Fruit fly (Drosophila melanogaster) whole organism, embryonic: ENCODE results near the gene et.
A peak's percentile ranks its signal among the peaks of the same experiment; 100 is the strongest.

Source experiments
- Abd-B ChIP-seq: fragments of 200-800 bp; sonication (Bioruptor generic); optimal IDR thresholded peaks from 2 replicates; lab custom pipeline; 2018; ENCODE audit warnings: missing biosample characterization, mild to moderate bottlenecking, missing genetic modification characterization, moderate library complexity
- BEAF-32 ChIP-seq: fragments of 200-800 bp; sonication (Bioruptor generic); optimal IDR thresholded peaks from 3 replicates; lab custom pipeline; 2017; ENCODE audit warnings: missing biosample characterization, missing genetic modification characterization, mild to moderate bottlenecking, moderate library complexity, missing genetic modification reagents
- Bteb2 ChIP-seq: fragments of 200-800 bp; sonication (Bioruptor generic); optimal IDR thresholded peaks from 2 replicates; lab custom pipeline; 2016; ENCODE audit warnings: missing biosample characterization, missing genetic modification characterization
- CG1024 ChIP-seq: fragments of 200-800 bp; sonication (Bioruptor generic); IDR thresholded peaks from 2 replicates; pipeline ENCODE4 v1.3.6; 2022; ENCODE audit warnings: missing biosample characterization, missing genetic modification characterization
- CG12659 ChIP-seq: fragments of 200-800 bp; sonication (Bioruptor generic); optimal IDR thresholded peaks from 3 replicates; lab custom pipeline; 2017; ENCODE audit warnings: mild to moderate bottlenecking, missing biosample characterization, missing genetic modification reagents, missing genetic modification characterization
- CG12769 ChIP-seq: fragments of 200-800 bp; sonication (Bioruptor generic); optimal IDR thresholded peaks from 2 replicates; lab custom pipeline; 2019; ENCODE audit warnings: missing biosample characterization, mild to moderate bottlenecking, missing genetic modification characterization, moderate library complexity
- CG15011 ChIP-seq: fragments of 200-800 bp; sonication (Bioruptor generic); optimal IDR thresholded peaks from 3 replicates; lab custom pipeline; 2018; ENCODE audit warnings: missing biosample characterization, mild to moderate bottlenecking, missing genetic modification characterization
- CG16813 ChIP-seq: fragments of 200-800 bp; sonication (Bioruptor generic); IDR thresholded peaks from 3 replicates; pipeline ENCODE4 v1.3.6; 2022; ENCODE audit warnings: missing biosample characterization, missing genetic modification characterization; ENCODE audit not compliant: partially characterized antibody
- CG2202 ChIP-seq: fragments of 200-800 bp; sonication (Bioruptor generic); optimal IDR thresholded peaks from 2 replicates; lab custom pipeline; 2018; ENCODE audit warnings: missing biosample characterization, mild to moderate bottlenecking, missing genetic modification characterization
- CG2875 ChIP-seq: fragments of 200-800 bp; sonication (Bioruptor generic); optimal IDR thresholded peaks from 2 replicates; lab custom pipeline; 2017; ENCODE audit warnings: missing biosample characterization, mild to moderate bottlenecking, missing genetic modification characterization, missing genetic modification reagents
- CG31365 ChIP-seq: fragments of 200-800 bp; sonication (Bioruptor generic); optimal IDR thresholded peaks from 2 replicates; lab custom pipeline; 2018; ENCODE audit warnings: missing biosample characterization, mild to moderate bottlenecking, missing genetic modification characterization
- CG4404 ChIP-seq: fragments of 200-800 bp; sonication (Bioruptor generic); IDR thresholded peaks from 2 replicates; pipeline ENCODE4 v1.3.6; 2022; ENCODE audit warnings: missing biosample characterization, missing genetic modification characterization
- CG4617 ChIP-seq: fragments of 200-800 bp; sonication (Bioruptor generic); optimal IDR thresholded peaks from 3 replicates; lab custom pipeline; 2016; ENCODE audit warnings: missing biosample characterization, missing genetic modification characterization, borderline replicate concordance
- CG5953 ChIP-seq: fragments of 200-800 bp; sonication (Bioruptor generic); IDR thresholded peaks from 2 replicates; pipeline ENCODE4 v1.3.6; 2022; ENCODE audit warnings: missing biosample characterization, missing genetic modification characterization
- CG6272 ChIP-seq: fragments of 200-800 bp; sonication (Bioruptor generic); IDR thresholded peaks from 2 replicates; pipeline ENCODE4 v1.3.6; 2022; ENCODE audit warnings: missing biosample characterization, missing genetic modification characterization
- CG7928 ChIP-seq: fragments of 200-800 bp; sonication (Bioruptor generic); optimal IDR thresholded peaks from 2 replicates; lab custom pipeline; 2017; ENCODE audit warnings: missing biosample characterization, mild to moderate bottlenecking, missing genetic modification characterization
- Dip3 ChIP-seq: fragments of 200-800 bp; sonication (Bioruptor generic); optimal IDR thresholded peaks from 3 replicates; lab custom pipeline; 2016; ENCODE audit warnings: missing biosample characterization, missing genetic modification characterization
- E2f1 ChIP-seq: fragments of 200-800 bp; sonication (Bioruptor generic); IDR thresholded peaks from 2 replicates; pipeline ENCODE4 v1.3.6; 2022; ENCODE audit warnings: missing biosample characterization, missing genetic modification characterization
- E2f2 ChIP-seq: fragments of 200-800 bp; sonication (Bioruptor generic); IDR thresholded peaks from 2 replicates; pipeline ENCODE4 v1.3.6; 2022; ENCODE audit warnings: missing biosample characterization, missing genetic modification characterization
- ERR ChIP-seq: fragments of 200-800 bp; sonication (Bioruptor generic); optimal IDR thresholded peaks from 2 replicates; lab custom pipeline; 2016; ENCODE audit warnings: missing biosample characterization, missing genetic modification characterization
- Fer1 ChIP-seq: fragments of 200-800 bp; sonication (Bioruptor generic); optimal IDR thresholded peaks from 2 replicates; lab custom pipeline; 2017; ENCODE audit warnings: missing biosample characterization, mild to moderate bottlenecking, missing genetic modification characterization
- Fer3 ChIP-seq: fragments of 200-800 bp; sonication (Bioruptor generic); optimal IDR thresholded peaks from 2 replicates; lab custom pipeline; 2018; ENCODE audit warnings: missing biosample characterization, mild to moderate bottlenecking, missing genetic modification characterization, moderate library complexity
- Gug ChIP-seq: fragments of 200-800 bp; sonication (Bioruptor generic); IDR thresholded peaks from 4 replicates; pipeline ENCODE4 v1.3.6; 2022; ENCODE audit warnings: missing biosample characterization, missing genetic modification characterization
- Hsf ChIP-seq: fragments of 200-800 bp; sonication (Bioruptor generic); optimal IDR thresholded peaks from 3 replicates; lab custom pipeline; 2016; ENCODE audit warnings: missing biosample characterization, missing genetic modification characterization
- Med ChIP-seq: fragments of 200-800 bp; sonication (Bioruptor generic); peaks from one replicate; lab custom pipeline; 2016; ENCODE audit warnings: missing biosample characterization, missing genetic modification characterization, mild to moderate bottlenecking, inconsistent platforms, moderate library complexity
- Mrtf ChIP-seq: fragments of 200-800 bp; sonication (Bioruptor generic); IDR thresholded peaks from 3 replicates; pipeline ENCODE4 v1.3.6; 2022; ENCODE audit warnings: missing biosample characterization, missing genetic modification characterization
- Sox100B ChIP-seq: fragments of 200-800 bp; sonication (Bioruptor generic); optimal IDR thresholded peaks from 3 replicates; lab custom pipeline; 2018; ENCODE audit warnings: missing biosample characterization, mild to moderate bottlenecking, missing genetic modification characterization
- ap ChIP-seq: fragments of 200-800 bp; sonication (Bioruptor generic); IDR thresholded peaks from 2 replicates; pipeline ENCODE4 v1.3.6; 2022; ENCODE audit warnings: missing biosample characterization, missing genetic modification characterization
- ara ChIP-seq: fragments of 200-800 bp; sonication (Bioruptor generic); IDR thresholded peaks from 2 replicates; pipeline ENCODE4 v1.3.6; 2022; ENCODE audit warnings: missing biosample characterization, missing genetic modification characterization
- bcd ChIP-seq: fragments of 200-800 bp; sonication (Bioruptor generic); optimal IDR thresholded peaks from 2 replicates; lab custom pipeline; 2017; ENCODE audit warnings: missing biosample characterization, mild to moderate bottlenecking, missing genetic modification characterization
- chm ChIP-seq: fragments of 200-800 bp; sonication (Bioruptor generic); IDR thresholded peaks from 2 replicates; pipeline ENCODE4 v1.3.6; 2022; ENCODE audit warnings: missing biosample characterization, missing genetic modification characterization
- da ChIP-seq: fragments of 200-800 bp; sonication (Bioruptor generic); optimal IDR thresholded peaks from 2 replicates; lab custom pipeline; 2016; ENCODE audit warnings: missing biosample characterization, missing genetic modification characterization
- ems ChIP-seq: fragments of 200-800 bp; sonication (Bioruptor generic); optimal IDR thresholded peaks from 3 replicates; lab custom pipeline; 2016; ENCODE audit warnings: missing biosample characterization, missing genetic modification characterization
- gfzf ChIP-seq: fragments of 200-800 bp; sonication (Bioruptor generic); optimal IDR thresholded peaks from 2 replicates; lab custom pipeline; 2016; ENCODE audit warnings: missing biosample characterization, mild to moderate bottlenecking, missing genetic modification characterization, moderate library complexity
- insv ChIP-seq, 2 experiments: fragments of 200-800 bp; sonication (Bioruptor generic); optimal IDR thresholded peaks; 3 replicates each; lab custom pipeline; 2016 to 2018; ENCODE audit warnings: missing biosample characterization in 2 of 2, missing genetic modification characterization in 2 of 2
- lbe ChIP-seq: fragments of 200-800 bp; sonication (Bioruptor generic); optimal IDR thresholded peaks from 2 replicates; lab custom pipeline; 2016; ENCODE audit warnings: missing biosample characterization, mild to moderate bottlenecking, missing genetic modification characterization
- mld ChIP-seq: fragments of 200-800 bp; sonication (Bioruptor generic); IDR thresholded peaks from 3 replicates; pipeline ENCODE4 v1.3.6; 2022; ENCODE audit warnings: missing biosample characterization, missing genetic modification characterization; ENCODE audit not compliant: partially characterized antibody
- nmo ChIP-seq: fragments of 200-800 bp; sonication (Bioruptor generic); optimal IDR thresholded peaks from 2 replicates; lab custom pipeline; 2018; ENCODE audit warnings: missing biosample characterization, mild to moderate bottlenecking, missing genetic modification characterization, moderate library complexity
- p53 ChIP-seq: fragments of 200-800 bp; sonication (Bioruptor generic); optimal IDR thresholded peaks from 2 replicates; lab custom pipeline; 2016; ENCODE audit warnings: missing biosample characterization, missing genetic modification characterization
- pfk ChIP-seq: fragments of 200-800 bp; sonication (Bioruptor generic); optimal IDR thresholded peaks from 2 replicates; lab custom pipeline; 2018; ENCODE audit warnings: missing biosample characterization, mild to moderate bottlenecking, missing genetic modification characterization, moderate library complexity
- rib ChIP-seq: fragments of 200-800 bp; sonication (Bioruptor generic); IDR thresholded peaks from 2 replicates; pipeline ENCODE4 v1.3.6; 2022; ENCODE audit warnings: missing biosample characterization, missing genetic modification characterization
- run ChIP-seq: fragments of 200-800 bp; sonication (Bioruptor generic); optimal IDR thresholded peaks from 3 replicates; lab custom pipeline; 2018; ENCODE audit warnings: missing biosample characterization, mild to moderate bottlenecking, missing genetic modification characterization
- slou ChIP-seq: fragments of 200-800 bp; sonication (Bioruptor generic); optimal IDR thresholded peaks from 3 replicates; lab custom pipeline; 2016; ENCODE audit warnings: missing biosample characterization, missing genetic modification characterization
- slp2 ChIP-seq: fragments of 200-800 bp; sonication (Bioruptor generic); optimal IDR thresholded peaks from 2 replicates; lab custom pipeline; 2016; ENCODE audit warnings: missing biosample characterization, missing genetic modification characterization
- sr ChIP-seq: fragments of 200-800 bp; sonication (Bioruptor generic); IDR thresholded peaks from 3 replicates; pipeline ENCODE4 v1.3.6; 2022; ENCODE audit warnings: missing biosample characterization, missing genetic modification characterization
- tio ChIP-seq: fragments of 200-800 bp; sonication (Bioruptor generic); optimal IDR thresholded peaks from 2 replicates; lab custom pipeline; 2017; ENCODE audit warnings: missing biosample characterization, missing genetic modification characterization, inconsistent platforms
- tup ChIP-seq: fragments of 200-800 bp; sonication (Bioruptor generic); optimal IDR thresholded peaks from 2 replicates; lab custom pipeline; 2016; ENCODE audit warnings: missing biosample characterization, mild to moderate bottlenecking, missing genetic modification characterization, moderate library complexity
- wor ChIP-seq: fragments of 200-800 bp; sonication (Bioruptor generic); IDR thresholded peaks from 2 replicates; pipeline ENCODE4 v1.3.6; 2022; ENCODE audit warnings: missing biosample characterization, missing genetic modification characterization
- zf30C ChIP-seq: fragments of 200-800 bp; sonication (Bioruptor generic); optimal IDR thresholded peaks from 3 replicates; lab custom pipeline; 2018; ENCODE audit warnings: missing biosample characterization, mild to moderate bottlenecking, missing genetic modification characterization
- zfh1 ChIP-seq: fragments of 200-800 bp; sonication (Bioruptor generic); IDR thresholded peaks from 3 replicates; pipeline ENCODE4 v1.3.6; 2022; ENCODE audit warnings: missing biosample characterization, missing genetic modification characterization

Gene et

dm6 chrX:19651757-19652419 lies 23.8 kb downstream of the et start, which contains the start of the genes Ranbp21 and Elys (continued):
- TF ChIP-seq CG2875 (no peak), Abd-B (GFP tag; lab: Kevin White, UChicago) (peak; percentile 37), Fer1 (GFP tag; lab: Kevin White, UChicago) (no peak), insv (GFP tag; optimal IDR thresholded peaks at IDR 0.05; lab: Kevin White, UChicago) (peak in 1 of 2 experiments; percentile 28), ara (GFP tag; lab: Robert Waterston, UW) (peak; percentile 62), Bteb2 (GFP tag; lab: Kevin White, UChicago) (peak; percentile 30), nmo (GFP tag; lab: Kevin White, UChicago) (peak; percentile 72), gfzf (GFP tag; lab: Kevin White, UChicago) (peak; percentile 28), Med (GFP tag; lab: Kevin White, UChicago) (peak; percentile 91), tup (peak; percentile 33), CG15011 (GFP tag; lab: Kevin White, UChicago) (no peak), da (GFP tag; lab: Kevin White, UChicago) (peak; percentile 24), mld (no peak), Hsf (GFP tag; lab: Kevin White, UChicago) (peak; percentile 69), slou (GFP tag; lab: Kevin White, UChicago) (no peak), slp2 (GFP tag; lab: Kevin White, UChicago) (peak; percentile 53), run (no peak), CG7928 (GFP tag; lab: Kevin White, UChicago) (no peak), tio (GFP tag; lab: Kevin White, UChicago) (no peak), lbe (GFP tag; lab: Kevin White, UChicago) (no peak), CG6272 (peak; percentile 40; the same call in 1 of the 2 replicates), Gug (GFP tag; lab: Robert Waterston, UW) (peak; percentile 69; the same call in 3 of the 4 replicates), CG5953 (GFP tag; lab: Robert Waterston, UW) (no peak), ERR (GFP tag; lab: Kevin White, UChicago) (no peak), p53 (GFP tag; lab: Kevin White, UChicago) (peak; percentile 35), CG31365 (tag; lab: Kevin White, UChicago) (no peak), CG12659 (GFP tag; lab: Kevin White, UChicago) (peak; percentile 69), Sox100B (GFP tag; lab: Kevin White, UChicago) (no peak), bcd (no peak), BEAF-32 (GFP tag; lab: Kevin White, UChicago) (peak; percentile 74), CG12769 (tag; lab: Kevin White, UChicago) (no peak), CG16813 (GFP tag; lab: Robert Waterston, UW) (0 out of 3 replicates have a peak, but pooled peaks have one; percentile 56), Mrtf (GFP tag; lab: Robert Waterston, UW) (no peak), CG4617 (peak; percentile 20), CG1024 (GFP tag; lab: Robert Waterston, UW) (peak; percentile 31; the same call in 1 of the 2 replicates), CG2202 (tag; lab: Kevin White, UChicago) (no peak), sr (GFP tag; lab: Robert Waterston, UW) (no peak), E2f2 (GFP tag; lab: Robert Waterston, UW) (peak; percentile 61), Fer3 (tag; lab: Kevin White, UChicago) (peak; percentile 3), E2f1 (GFP tag; lab: Robert Waterston, UW) (peak; percentile 42; the same call in 1 of the 2 replicates), ap (no peak; the same call in 1 of the 2 replicates), pfk (no peak), wor (GFP tag; lab: Robert Waterston, UW) (0 out of 2 replicates have a peak, but pooled peaks have one; percentile 39), CG4404 (GFP tag; lab: Robert Waterston, UW) (peak; percentile 54; the same call in 1 of the 2 replicates), zf30C (GFP tag; lab: Kevin White, UChicago) (no peak), ems (peak; percentile 61), rib (peak; percentile 86), zfh1 (GFP tag; lab: Robert Waterston, UW) (peak; percentile 66; the same call in 2 of the 3 replicates), chm (no peak), Dip3 (GFP tag; lab: Kevin White, UChicago) (peak; percentile 73)
